Fruit fly (Drosophila melanogaster) whole organism, embryonic: ENCODE measurements around the gene CG31776.

Experiments
- BtbVII ChIP-seq: fragments of 200-800 bp; sonication (Bioruptor generic); optimal IDR thresholded peaks from 3 replicates; lab custom pipeline; 2017; ENCODE audit warnings: missing biosample characterization, mild to moderate bottlenecking, missing genetic modification characterization
- CG10959 ChIP-seq: fragments of 200-800 bp; sonication (Bioruptor generic); IDR thresholded peaks from 2 replicates; pipeline ENCODE4 v1.3.6; 2022; ENCODE audit warnings: missing biosample characterization, missing genetic modification characterization
- CG13123 ChIP-seq: fragments of 200-800 bp; sonication (Bioruptor generic); optimal IDR thresholded peaks from 2 replicates; lab custom pipeline; 2016; ENCODE audit warnings: missing biosample characterization, missing genetic modification characterization
- CG13424 ChIP-seq: fragments of 200-800 bp; sonication (Bioruptor generic); optimal IDR thresholded peaks from 2 replicates; lab custom pipeline; 2019; ENCODE audit warnings: missing biosample characterization, mild to moderate bottlenecking, missing genetic modification characterization, moderate library complexity
- CG17912 ChIP-seq: fragments of 200-800 bp; sonication (Bioruptor generic); optimal IDR thresholded peaks from 2 replicates; lab custom pipeline; 2018; ENCODE audit warnings: missing biosample characterization, mild to moderate bottlenecking, missing genetic modification characterization
- CG2875 ChIP-seq: fragments of 200-800 bp; sonication (Bioruptor generic); optimal IDR thresholded peaks from 2 replicates; lab custom pipeline; 2017; ENCODE audit warnings: missing biosample characterization, mild to moderate bottlenecking, missing genetic modification characterization, missing genetic modification reagents
- CG2889 ChIP-seq: fragments of 200-800 bp; sonication (Bioruptor generic); IDR thresholded peaks from 3 replicates; pipeline ENCODE4 v1.3.6; 2022; ENCODE audit warnings: missing biosample characterization, missing genetic modification characterization
- CG31388 ChIP-seq: fragments of 200-800 bp; sonication (Bioruptor generic); optimal IDR thresholded peaks from 2 replicates; lab custom pipeline; 2016; ENCODE audit warnings: missing biosample characterization, missing genetic modification characterization
- CG31441 ChIP-seq: fragments of 200-800 bp; sonication (Bioruptor generic); IDR thresholded peaks from 2 replicates; pipeline ENCODE4 v1.3.6; 2022; ENCODE audit warnings: missing biosample characterization, missing genetic modification characterization
- CG3407 ChIP-seq: fragments of 200-800 bp; sonication (Bioruptor generic); optimal IDR thresholded peaks from 2 replicates; lab custom pipeline; 2018; ENCODE audit warnings: missing biosample characterization, mild to moderate bottlenecking, missing genetic modification characterization
- CG3838 ChIP-seq: fragments of 200-800 bp; sonication (Bioruptor generic); optimal IDR thresholded peaks from 3 replicates; lab custom pipeline; 2016; ENCODE audit warnings: missing biosample characterization, missing genetic modification characterization
- CG4854 ChIP-seq: fragments of 200-800 bp; sonication (Bioruptor generic); optimal IDR thresholded peaks from 2 replicates; lab custom pipeline; 2016; ENCODE audit warnings: missing biosample characterization, missing genetic modification characterization, inconsistent platforms
- CG5180 ChIP-seq: fragments of 200-800 bp; sonication (Bioruptor generic); optimal IDR thresholded peaks from 3 replicates; lab custom pipeline; 2017; ENCODE audit warnings: missing biosample characterization, missing genetic modification characterization, mild to moderate bottlenecking, moderate library complexity, missing genetic modification reagents
- CG6254 ChIP-seq: fragments of 200-800 bp; sonication (Bioruptor generic); optimal IDR thresholded peaks from 3 replicates; lab custom pipeline; 2017; ENCODE audit warnings: mild to moderate bottlenecking, missing biosample characterization, missing genetic modification reagents, missing genetic modification characterization
- CG7372 ChIP-seq: fragments of 200-800 bp; sonication (Bioruptor generic); IDR thresholded peaks from 2 replicates; pipeline ENCODE4 v1.3.6; 2022; ENCODE audit warnings: missing biosample characterization, missing genetic modification characterization
- CG9932 ChIP-seq: fragments of 200-800 bp; sonication (Bioruptor generic); IDR thresholded peaks from 2 replicates; pipeline ENCODE4 v1.3.6; 2022; ENCODE audit warnings: missing biosample characterization, missing genetic modification characterization
- CoRest ChIP-seq: fragments of 200-800 bp; sonication (Bioruptor generic); optimal IDR thresholded peaks from 3 replicates; lab custom pipeline; 2018; ENCODE audit warnings: missing biosample characterization, mild to moderate bottlenecking, missing genetic modification characterization, moderate library complexity
- Dad ChIP-seq: fragments of 200-800 bp; sonication (Bioruptor generic); optimal IDR thresholded peaks from 3 replicates; lab custom pipeline; 2016; ENCODE audit warnings: missing biosample characterization, missing genetic modification characterization
- Fer2 ChIP-seq: fragments of 200-800 bp; sonication (Bioruptor generic); optimal IDR thresholded peaks from 2 replicates; lab custom pipeline; 2018; ENCODE audit warnings: missing biosample characterization, mild to moderate bottlenecking, missing genetic modification characterization, moderate library complexity
- HHEX ChIP-seq: fragments of 200-800 bp; sonication (Bioruptor generic); optimal IDR thresholded peaks from 3 replicates; lab custom pipeline; 2017; ENCODE audit warnings: missing biosample characterization, mild to moderate bottlenecking, missing genetic modification characterization, missing genetic modification reagents
- Hmr ChIP-seq: fragments of 200-800 bp; sonication (Bioruptor generic); optimal IDR thresholded peaks from 3 replicates; lab custom pipeline; 2017; ENCODE audit warnings: mild to moderate bottlenecking, missing biosample characterization, missing genetic modification reagents, missing genetic modification characterization
- Hr3 ChIP-seq: fragments of 200-800 bp; sonication (Bioruptor generic); optimal IDR thresholded peaks from 3 replicates; lab custom pipeline; 2016; ENCODE audit warnings: missing biosample characterization, missing genetic modification characterization
- Hr51 ChIP-seq, 2 experiments: fragments of 200-800 bp; sonication (Bioruptor generic); optimal IDR thresholded peaks; 2 replicates in 1 of 2; 3 replicates in 1 of 2; lab custom pipeline; 2016 to 2018; ENCODE audit warnings: missing biosample characterization in 2 of 2, missing genetic modification characterization in 2 of 2, mild to moderate bottlenecking in 1 of 2, moderate library complexity in 1 of 2
- Lpt ChIP-seq: fragments of >200 bp; optimal IDR thresholded peaks from 2 replicates; lab custom pipeline; 2018; ENCODE audit warnings: missing biosample characterization, missing genetic modification characterization
- Max ChIP-seq: fragments of 200-800 bp; sonication (Bioruptor generic); optimal IDR thresholded peaks from 2 replicates; lab custom pipeline; 2016; ENCODE audit warnings: missing biosample characterization, mild to moderate bottlenecking, missing genetic modification characterization
- Mrtf ChIP-seq: fragments of 200-800 bp; sonication (Bioruptor generic); IDR thresholded peaks from 3 replicates; pipeline ENCODE4 v1.3.6; 2022; ENCODE audit warnings: missing biosample characterization, missing genetic modification characterization
- Myb ChIP-seq: fragments of 200-800 bp; sonication (Bioruptor generic); optimal IDR thresholded peaks from 2 replicates; lab custom pipeline; 2016; ENCODE audit warnings: missing biosample characterization, missing genetic modification characterization
- NC2β ChIP-seq: fragments of 200-800 bp; sonication (Bioruptor generic); optimal IDR thresholded peaks from 2 replicates; lab custom pipeline; 2016; ENCODE audit warnings: missing biosample characterization, missing genetic modification characterization
- Opbp ChIP-seq: fragments of 200-800 bp; sonication (Bioruptor generic); IDR thresholded peaks from 3 replicates; pipeline ENCODE4 v1.3.6; 2022; ENCODE audit warnings: missing biosample characterization, missing genetic modification characterization; ENCODE audit not compliant: partially characterized antibody
- Ptx1 ChIP-seq: fragments of 200-800 bp; sonication (Bioruptor generic); IDR thresholded peaks from 2 replicates; pipeline ENCODE4 v1.3.6; 2022; ENCODE audit warnings: missing biosample characterization, missing genetic modification characterization
- Ravus ChIP-seq: fragments of 200-800 bp; sonication (Bioruptor generic); IDR thresholded peaks from 2 replicates; pipeline ENCODE4 v1.3.6; 2022; ENCODE audit warnings: missing biosample characterization, missing genetic modification characterization
- Sry-β ChIP-seq: fragments of 200-800 bp; sonication (Bioruptor generic); optimal IDR thresholded peaks from 2 replicates; lab custom pipeline; 2018; ENCODE audit warnings: missing biosample characterization, mild to moderate bottlenecking, missing genetic modification characterization, moderate library complexity
- Taf1 ChIP-seq: fragments of 200-800 bp; sonication (Bioruptor generic); IDR thresholded peaks from 2 replicates; pipeline ENCODE4 v1.3.6; 2022; ENCODE audit warnings: missing biosample characterization, missing genetic modification characterization
- ab ChIP-seq: fragments of 200-800 bp; sonication (Bioruptor generic); optimal IDR thresholded peaks from 2 replicates; lab custom pipeline; 2016; ENCODE audit warnings: missing biosample characterization, missing genetic modification characterization
- abd-A ChIP-seq: fragments of 200-800 bp; sonication (Bioruptor generic); optimal IDR thresholded peaks from 3 replicates; lab custom pipeline; 2019; ENCODE audit warnings: missing biosample characterization, mild to moderate bottlenecking, missing genetic modification characterization, moderate library complexity
- az2 ChIP-seq: fragments of 200-800 bp; sonication (Bioruptor generic); optimal IDR thresholded peaks from 3 replicates; lab custom pipeline; 2016; ENCODE audit warnings: missing biosample characterization, missing genetic modification characterization
- br ChIP-seq: fragments of >200 bp; optimal IDR thresholded peaks from 2 replicates; lab custom pipeline; 2017
- eve ChIP-seq, 2 experiments: fragments of >200 bp; optimal IDR thresholded peaks; 2 replicates each; lab custom pipeline; 2017; ENCODE audit warnings: missing biosample characterization in 2 of 2, missing genetic modification characterization in 2 of 2
- hb ChIP-seq: fragments of 200-800 bp; sonication (Bioruptor generic); IDR thresholded peaks from 3 replicates; pipeline ENCODE4 v1.3.6; 2022; ENCODE audit warnings: missing biosample characterization, missing genetic modification characterization; ENCODE audit not compliant: partially characterized antibody
- kay ChIP-seq: fragments of 200-800 bp; sonication (Bioruptor generic); optimal IDR thresholded peaks from 2 replicates; lab custom pipeline; 2016; ENCODE audit warnings: missing biosample characterization, missing genetic modification characterization
- kni ChIP-seq: fragments of 200-800 bp; sonication (Bioruptor generic); optimal IDR thresholded peaks from 3 replicates; lab custom pipeline; 2017; ENCODE audit warnings: mild to moderate bottlenecking, missing biosample characterization, missing genetic modification reagents, missing genetic modification characterization
- maf-S ChIP-seq: fragments of 200-800 bp; sonication (Bioruptor generic); optimal IDR thresholded peaks from 2 replicates; lab custom pipeline; 2016; ENCODE audit warnings: missing biosample characterization, missing genetic modification characterization
- pb ChIP-seq: fragments of 200-800 bp; sonication (Bioruptor generic); optimal IDR thresholded peaks from 3 replicates; lab custom pipeline; 2016; ENCODE audit warnings: missing biosample characterization, missing genetic modification characterization
- pfk ChIP-seq: fragments of 200-800 bp; sonication (Bioruptor generic); optimal IDR thresholded peaks from 2 replicates; lab custom pipeline; 2018; ENCODE audit warnings: missing biosample characterization, mild to moderate bottlenecking, missing genetic modification characterization, moderate library complexity
- repo ChIP-seq: fragments of 200-800 bp; sonication (Bioruptor generic); optimal IDR thresholded peaks from 2 replicates; lab custom pipeline; 2016; ENCODE audit warnings: missing biosample characterization, missing genetic modification characterization
- run ChIP-seq: fragments of 200-800 bp; sonication (Bioruptor generic); optimal IDR thresholded peaks from 3 replicates; lab custom pipeline; 2018; ENCODE audit warnings: missing biosample characterization, mild to moderate bottlenecking, missing genetic modification characterization
- slbo ChIP-seq: fragments of 200-800 bp; sonication (Bioruptor generic); IDR thresholded peaks from 2 replicates; pipeline ENCODE4 v1.3.6; 2022; ENCODE audit warnings: missing biosample characterization, missing genetic modification characterization
- unc-4 ChIP-seq: fragments of 200-800 bp; sonication (Bioruptor generic); IDR thresholded peaks from 2 replicates; pipeline ENCODE4 v1.3.6; 2022; ENCODE audit warnings: missing biosample characterization, missing genetic modification characterization; ENCODE audit not compliant: partially characterized antibody
- vfl ChIP-seq: fragments of 200-800 bp; sonication (Bioruptor generic); optimal IDR thresholded peaks from 2 replicates; lab custom pipeline; 2016; ENCODE audit warnings: missing biosample characterization, missing genetic modification characterization
- wek ChIP-seq: fragments of 200-800 bp; sonication (Bioruptor generic); optimal IDR thresholded peaks from 3 replicates; lab custom pipeline; 2018; ENCODE audit warnings: missing biosample characterization, mild to moderate bottlenecking, missing genetic modification characterization, moderate library complexity
- wor ChIP-seq: fragments of 200-800 bp; sonication (Bioruptor generic); IDR thresholded peaks from 2 replicates; pipeline ENCODE4 v1.3.6; 2022; ENCODE audit warnings: missing biosample characterization, missing genetic modification characterization

Gene CG31776

dm6 chr2L:3472242-3472641 lies 2.3 kb downstream of the CG31776 start, which contains the start of gene Pgant4 (continued):
- no peak for TF ChIP-seq br (lab: Kevin White, UChicago)
- peak; percentile 25 for TF ChIP-seq CG2875
- TF ChIP-seq maf-S (GFP tag; lab: Kevin White, UChicago): no peak
- TF ChIP-seq repo (GFP tag; lab: Kevin White, UChicago): peak; percentile 8
- TF ChIP-seq Hmr (GFP tag; lab: Kevin White, UChicago): peak; percentile 44
- TF ChIP-seq Hr51 (GFP tag; optimal IDR thresholded peaks at IDR 0.05; lab: Kevin White, UChicago): no peak
- TF ChIP-seq CG3838: no peak
- TF ChIP-seq CG31441 (GFP tag; lab: Robert Waterston, UW): peak; percentile 28; the same call in 1 of the 2 replicates
- peak; percentile 26 for TF ChIP-seq CG4854 (GFP tag; lab: Kevin White, UChicago)
- no peak for TF ChIP-seq kay (GFP tag; lab: Kevin White, UChicago)
- TF ChIP-seq wek (GFP tag; lab: Kevin White, UChicago): peak; percentile 18
- peak; percentile 83 for TF ChIP-seq slbo
- no peak for TF ChIP-seq run (tag; lab: Kevin White, UChicago)
- peak; percentile 40; the same call in 1 of the 3 replicates for TF ChIP-seq CG2889 (GFP tag; lab: Robert Waterston, UW)
- TF ChIP-seq Lpt (GFP tag; lab: Kevin White, UChicago): no peak
- peak; percentile 78 for TF ChIP-seq Ptx1 (GFP tag; lab: Robert Waterston, UW)
- no peak for TF ChIP-seq BtbVII (GFP tag; lab: Kevin White, UChicago)
- no peak for TF ChIP-seq CG6254 (GFP tag; lab: Kevin White, UChicago)
- TF ChIP-seq wor (GFP tag; lab: Robert Waterston, UW): no peak
- TF ChIP-seq abd-A (tag; lab: Kevin White, UChicago): no peak
- no peak for TF ChIP-seq eve (GFP tag; optimal IDR thresholded peaks at IDR 0.05; lab: Kevin White, UChicago)
- TF ChIP-seq CG17912 (GFP tag; lab: Kevin White, UChicago): peak; percentile 73
- peak; percentile 27 for TF ChIP-seq Myb (GFP tag; lab: Kevin White, UChicago)
- TF ChIP-seq Taf1 (GFP tag; lab: Robert Waterston, UW): peak; percentile 48; the same call in 1 of the 2 replicates
- peak; percentile 7 for TF ChIP-seq CG13123 (GFP tag; lab: Kevin White, UChicago)
- no peak for TF ChIP-seq CG5180 (GFP tag; lab: Kevin White, UChicago)
- no peak for TF ChIP-seq unc-4 (GFP tag; lab: Robert Waterston, UW)
- no peak for TF ChIP-seq hb (GFP tag; lab: Robert Waterston, UW)
- peak; percentile 55; the same call in 1 of the 2 replicates for TF ChIP-seq CG7372 (GFP tag; lab: Robert Waterston, UW)
- TF ChIP-seq NC2β (GFP tag; lab: Kevin White, UChicago): peak; percentile 9
- TF ChIP-seq pfk (GFP tag; lab: Kevin White, UChicago): no peak
- no peak for TF ChIP-seq vfl (GFP tag; lab: Kevin White, UChicago)
- TF ChIP-seq CG31388 (GFP tag; lab: Kevin White, UChicago): no peak
- TF ChIP-seq az2 (GFP tag; lab: Kevin White, UChicago): peak; percentile 71
- TF ChIP-seq Mrtf (GFP tag; lab: Robert Waterston, UW): peak; percentile 79; the same call in 2 of the 3 replicates
- no peak for TF ChIP-seq CG3407 (GFP tag; lab: Kevin White, UChicago)
- TF ChIP-seq kni (GFP tag; lab: Kevin White, UChicago): no peak
- TF ChIP-seq Fer2: no peak
- peak; percentile 42; the same call in 1 of the 3 replicates for TF ChIP-seq Opbp (GFP tag; lab: Robert Waterston, UW)
- no peak for TF ChIP-seq ab (GFP tag; lab: Kevin White, UChicago)
- no peak for TF ChIP-seq Sry-β (GFP tag; lab: Kevin White, UChicago)
- peak; percentile 48 for TF ChIP-seq CoRest (tag; lab: Kevin White, UChicago)
- TF ChIP-seq CG10959 (GFP tag; lab: Robert Waterston, UW): peak; percentile 62; the same call in 1 of the 2 replicates
- peak; percentile 57 for TF ChIP-seq Hr3 (GFP tag; lab: Kevin White, UChicago)
- no peak for TF ChIP-seq Dad
- peak; percentile 64 for TF ChIP-seq HHEX (GFP tag; lab: Kevin White, UChicago)
- no peak for TF ChIP-seq pb (GFP tag; lab: Kevin White, UChicago)
- TF ChIP-seq Max (GFP tag; lab: Kevin White, UChicago): no peak
- TF ChIP-seq CG9932: peak; percentile 85
- no peak for TF ChIP-seq CG13424 (tag; lab: Kevin White, UChicago)
- TF ChIP-seq Ravus (GFP tag; lab: Robert Waterston, UW): no peak
